Worm (Caenorhabditis elegans) whole organism, L2 larva: ENCODE measurements around the gene F59A6.3.

ENCODE experiments used
- C34F6.9 ChIP-seq: fragments of 150-350 bp; optimal IDR thresholded peaks from 2 replicates; lab custom pipeline; 2014; ENCODE audit warnings: missing biosample characterization, missing genetic modification characterization
- F13H6.1 ChIP-seq: sonication (generic microtip); optimal IDR thresholded peaks from 2 replicates; lab custom pipeline; 2016; ENCODE audit warnings: missing genetic modification characterization, missing compliant biosample characterization
- ZK546.5 ChIP-seq: sonication (generic microtip); optimal IDR thresholded peaks from 2 replicates; lab custom pipeline; 2017; ENCODE audit warnings: missing biosample characterization, missing genetic modification characterization
- alr-1 ChIP-seq: fragments of 150-350 bp; optimal IDR thresholded peaks from 2 replicates; lab custom pipeline; 2014; ENCODE audit warnings: missing biosample characterization, missing genetic modification characterization
- blmp-1 ChIP-seq: sonication (generic microtip); optimal IDR thresholded peaks from 2 replicates; lab custom pipeline; 2017; ENCODE audit warnings: missing genetic modification characterization, mild to moderate bottlenecking, missing compliant biosample characterization, antibody characterized with exemption, moderate library complexity; ENCODE audit not compliant: insufficient read depth
- ceh-82 ChIP-seq: fragments of 150-350 bp; optimal IDR thresholded peaks from 2 replicates; lab custom pipeline; 2014; ENCODE audit warnings: missing biosample characterization, missing genetic modification characterization
- crh-2 ChIP-seq: sonication (generic microtip); optimal IDR thresholded peaks from 2 replicates; lab custom pipeline; 2017; ENCODE audit warnings: missing biosample characterization, missing genetic modification characterization
- fos-1 ChIP-seq: fragments of 150-350 bp; optimal IDR thresholded peaks from 2 replicates; lab custom pipeline; 2014; ENCODE audit warnings: missing biosample characterization, missing genetic modification characterization
- gmeb-1 ChIP-seq: fragments of 150-350 bp; optimal IDR thresholded peaks from 2 replicates; lab custom pipeline; 2014; ENCODE audit warnings: missing biosample characterization, missing genetic modification characterization
- lin-39 ChIP-seq: fragments of 150-350 bp; optimal IDR thresholded peaks from 2 replicates; lab custom pipeline; 2014; ENCODE audit warnings: missing biosample characterization, missing genetic modification reagents, missing genetic modification characterization
- lsy-2 ChIP-seq, 2 experiments: fragments of 150-350 bp in 1 of 2; sonication (generic microtip) in 1 of 2; optimal IDR thresholded peaks; 2 replicates each; lab custom pipeline; 2014 to 2017; ENCODE audit warnings: missing biosample characterization in 2 of 2, missing genetic modification characterization in 2 of 2
- mab-5 ChIP-seq: fragments of 150-350 bp; optimal IDR thresholded peaks from 2 replicates; lab custom pipeline; 2014; ENCODE audit warnings: missing biosample characterization, missing genetic modification characterization
- nhr-10 ChIP-seq: sonication (generic microtip); optimal IDR thresholded peaks from 2 replicates; lab custom pipeline; 2017; ENCODE audit warnings: missing biosample characterization, missing genetic modification characterization
- nhr-12 ChIP-seq: fragments of 150-350 bp; optimal IDR thresholded peaks from 2 replicates; lab custom pipeline; 2014; ENCODE audit warnings: missing biosample characterization, missing genetic modification characterization
- nhr-129 ChIP-seq: fragments of 150-350 bp; optimal IDR thresholded peaks from 2 replicates; lab custom pipeline; 2014; ENCODE audit warnings: missing biosample characterization, missing genetic modification characterization
- nhr-21 ChIP-seq: fragments of 150-350 bp; optimal IDR thresholded peaks from 2 replicates; lab custom pipeline; 2014; ENCODE audit warnings: missing biosample characterization, missing genetic modification characterization
- nhr-237 ChIP-seq: fragments of 150-350 bp; optimal IDR thresholded peaks from 2 replicates; lab custom pipeline; 2014; ENCODE audit warnings: missing biosample characterization, missing genetic modification characterization
- nhr-25 ChIP-seq: fragments of 150-350 bp; sonication (generic microtip); optimal IDR thresholded peaks from 3 replicates; lab custom pipeline; 2014; ENCODE audit warnings: missing biosample characterization, missing genetic modification characterization
- nhr-6 ChIP-seq: fragments of 150-350 bp; optimal IDR thresholded peaks from 2 replicates; lab custom pipeline; 2014; ENCODE audit warnings: missing biosample characterization, missing genetic modification characterization
- sem-4 ChIP-seq: fragments of 150-350 bp; optimal IDR thresholded peaks from 2 replicates; lab custom pipeline; 2014; ENCODE audit warnings: missing biosample characterization, missing genetic modification reagents, missing genetic modification characterization
- skn-1 ChIP-seq: sonication (generic microtip); optimal IDR thresholded peaks from 2 replicates; lab custom pipeline; 2017; ENCODE audit warnings: missing biosample characterization, missing genetic modification characterization
- sma-3 ChIP-seq: sonication (generic microtip); optimal IDR thresholded peaks from 2 replicates; lab custom pipeline; 2016; ENCODE audit warnings: missing genetic modification reagents, missing genetic modification characterization, missing compliant biosample characterization
- sma-9 ChIP-seq, 2 experiments: fragments of 150-350 bp in 1 of 2; sonication (generic microtip) in 1 of 2; optimal IDR thresholded peaks; 2 replicates each; lab custom pipeline; 2014 to 2016; ENCODE audit warnings: missing genetic modification characterization in 2 of 2, mild to moderate bottlenecking in 1 of 2, missing biosample characterization in 1 of 2, missing compliant biosample characterization in 1 of 2, missing genetic modification reagents in 1 of 2, moderate library complexity in 1 of 2
- unc-39 ChIP-seq: fragments of 150-350 bp; optimal IDR thresholded peaks from 2 replicates; lab custom pipeline; 2014; ENCODE audit warnings: missing biosample characterization, missing genetic modification characterization
- unc-55 ChIP-seq: fragments of 150-350 bp; sonication (generic microtip); optimal IDR thresholded peaks from 3 replicates; lab custom pipeline; 2014; ENCODE audit warnings: missing biosample characterization, missing genetic modification reagents, missing genetic modification characterization
- unc-62 ChIP-seq: fragments of 150-350 bp; optimal IDR thresholded peaks from 2 replicates; lab custom pipeline; 2014; ENCODE audit warnings: missing biosample characterization, missing genetic modification reagents, missing genetic modification characterization
- zag-1 ChIP-seq: fragments of 150-350 bp; optimal IDR thresholded peaks from 2 replicates; lab custom pipeline; 2014; ENCODE audit warnings: missing biosample characterization, missing genetic modification characterization
- ztf-1 ChIP-seq: fragments of 200-800 bp; sonication (Bioruptor generic); conservative IDR thresholded peaks from 2 replicates; pipeline ENCODE4 v1.3.6; 2022; ENCODE audit warnings: missing genetic modification characterization, missing compliant biosample characterization
- ztf-11 ChIP-seq: sonication (generic microtip); optimal IDR thresholded peaks from 2 replicates; lab custom pipeline; 2017; ENCODE audit warnings: missing biosample characterization, missing genetic modification characterization
- ztf-4 ChIP-seq: fragments of 150-350 bp; optimal IDR thresholded peaks from 2 replicates; lab custom pipeline; 2014; ENCODE audit warnings: missing biosample characterization, missing genetic modification characterization

F59A6.3 gene

DNA sequence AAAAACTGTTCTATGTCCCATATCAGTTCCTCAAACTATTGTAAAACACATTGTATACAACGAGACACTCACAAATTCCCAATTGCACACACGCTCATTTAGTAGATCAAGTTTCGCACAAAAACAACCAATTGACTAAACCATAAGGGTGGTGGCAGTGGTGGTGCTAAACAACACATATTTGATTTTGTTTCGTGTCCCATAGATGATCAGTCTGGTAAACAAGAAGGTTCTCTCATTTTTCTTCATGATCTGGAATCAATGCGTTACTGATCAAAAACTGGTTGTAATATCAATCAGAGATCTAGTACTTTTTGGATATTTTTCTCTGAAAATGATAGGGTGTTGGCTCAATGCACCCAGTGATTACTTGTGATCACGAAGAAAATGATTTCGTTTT lies 10.4 kb downstream of the F59A6.3 start:
- no peak for TF ChIP-seq nhr-10 (tag; lab: Kevin White, UChicago)
- TF ChIP-seq F13H6.1 (tag; lab: Kevin White, UChicago) = no peak
- TF ChIP-seq C34F6.9 (tag; lab: Kevin White, UChicago) = no peak
- TF ChIP-seq lsy-2 (tag; optimal IDR thresholded peaks at IDR 0.05; lab: Kevin White, UChicago) = no peak
- TF ChIP-seq nhr-6 (tag; lab: Kevin White, UChicago) = no peak
- no peak for TF ChIP-seq ztf-1 (GFP tag; lab: Robert Waterston, UW)
- TF ChIP-seq crh-2 = no peak

ce11 chrII:5019389-5020108 lies 11.4 kb downstream of the F59A6.3 start:
- TF ChIP-seq sma-9 (GFP tag; optimal IDR thresholded peaks at IDR 0.05; lab: Kevin White, UChicago) = peak; percentile 62
- no peak for TF ChIP-seq sma-9 (tag; optimal IDR thresholded peaks at IDR 0.05; lab: Kevin White, UChicago)
- peak; percentile 67 for TF ChIP-seq nhr-25
- peak; percentile 9 for TF ChIP-seq gmeb-1 (tag; lab: Kevin White, UChicago)
- peak; percentile 68 for TF ChIP-seq crh-2
- no peak for TF ChIP-seq unc-39
- TF ChIP-seq sma-3 (GFP tag; lab: Kevin White, UChicago) = peak; percentile 34
- TF ChIP-seq lin-39 = no peak
- TF ChIP-seq fos-1 = peak; percentile 79
- TF ChIP-seq nhr-129 (tag; lab: Kevin White, UChicago) = peak; percentile 34
- peak; percentile 53 for TF ChIP-seq blmp-1 (tag; lab: Kevin White, UChicago)
- TF ChIP-seq sem-4 (tag; lab: Kevin White, UChicago) = peak; percentile 14
- TF ChIP-seq nhr-21 (tag; lab: Kevin White, UChicago) = peak; percentile 54
- TF ChIP-seq nhr-237 = no peak
- TF ChIP-seq lsy-2 (tag; optimal IDR thresholded peaks at IDR 0.05; lab: Kevin White, UChicago) = peak in 1 of 2 experiments; percentile 43

ce11 chrII:5020513-5021081 lies 12.5 kb downstream of the F59A6.3 start:
- TF ChIP-seq sma-9 (GFP tag; optimal IDR thresholded peaks at IDR 0.05; lab: Kevin White, UChicago) (no peak), sma-9 (tag; optimal IDR thresholded peaks at IDR 0.05; lab: Kevin White, UChicago) (no peak), C34F6.9 (tag; lab: Kevin White, UChicago) (peak; percentile 33), nhr-129 (tag; lab: Kevin White, UChicago) (peak; percentile 65), fos-1 (peak; percentile 47)

DNA sequence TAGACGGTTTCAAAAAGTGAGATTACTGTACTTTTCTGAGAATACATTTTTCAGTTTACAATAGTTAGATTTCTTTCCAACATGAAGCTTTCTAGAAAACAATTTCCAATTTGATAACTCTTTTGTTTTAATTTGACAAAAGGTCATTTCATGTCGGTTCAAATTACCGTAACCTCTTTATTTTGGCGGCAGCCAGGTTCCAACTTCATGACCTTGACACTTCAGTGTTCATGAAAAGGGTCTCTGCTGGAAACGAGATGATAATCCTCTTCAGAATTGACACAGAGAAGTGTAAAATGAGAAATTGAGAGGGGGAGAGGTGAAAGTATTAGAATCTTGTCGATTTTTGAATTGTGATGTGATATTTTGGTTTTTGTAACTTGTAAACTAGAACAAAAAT lies 13.4 kb downstream of the F59A6.3 start:
- TF ChIP-seq unc-62 (GFP tag; lab: Kevin White, UChicago) = no peak
- peak; percentile 39 for TF ChIP-seq blmp-1 (tag; lab: Kevin White, UChicago)
- TF ChIP-seq nhr-25 = peak; percentile 60

ce11 chrII:5022381-5022855 lies 14.3 kb downstream of the F59A6.3 start, which contains the start of the genes nsy-1 and F59A6.13:
TSS of gene nsy-1 (plus strand) at chrII:5022757.
TSS of gene F59A6.13 (plus strand) at chrII:5022805.
- no peak for TF ChIP-seq ceh-82 (tag; lab: Kevin White, UChicago)
- TF ChIP-seq nhr-237 = no peak
- TF ChIP-seq ztf-4 = no peak
- TF ChIP-seq sem-4 (tag; lab: Kevin White, UChicago) = no peak
- TF ChIP-seq sma-9 (GFP tag; optimal IDR thresholded peaks at IDR 0.05; lab: Kevin White, UChicago) = peak; percentile 35
- TF ChIP-seq sma-9 (tag; optimal IDR thresholded peaks at IDR 0.05; lab: Kevin White, UChicago) = no peak
- TF ChIP-seq unc-55 (GFP tag; lab: Kevin White, UChicago) = no peak
- peak; percentile 61 for TF ChIP-seq fos-1
- TF ChIP-seq nhr-12 (tag; lab: Kevin White, UChicago) = no peak

DNA sequence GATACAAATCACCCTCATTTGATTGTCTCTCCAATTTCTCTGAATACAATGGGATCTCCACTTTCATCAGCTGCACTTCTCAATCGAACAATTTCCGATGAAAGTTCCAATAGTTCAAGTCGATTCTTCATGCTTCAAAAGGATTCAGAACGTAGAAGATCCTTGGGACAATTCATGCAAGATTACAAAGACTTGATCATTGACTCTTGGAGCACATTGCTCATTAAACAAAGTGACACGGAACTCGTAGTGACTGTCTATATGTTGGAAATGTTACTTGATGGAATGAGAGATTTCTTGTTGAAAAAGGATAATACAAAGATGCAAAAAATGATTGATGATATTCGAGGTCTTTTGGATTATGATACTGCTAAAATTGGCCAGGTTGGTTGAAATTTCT lies 19.8 kb downstream of the F59A6.3 start:
- TF ChIP-seq alr-1 (tag; lab: Kevin White, UChicago) (no peak), nhr-21 (tag; lab: Kevin White, UChicago) (no peak), ZK546.5 (tag; lab: Kevin White, UChicago) (no peak), zag-1 (tag; lab: Kevin White, UChicago) (no peak), nhr-237 (no peak), ztf-11 (no peak), ztf-4 (no peak), unc-55 (GFP tag; lab: Kevin White, UChicago) (no peak), mab-5 (tag; lab: Kevin White, UChicago) (no peak), nhr-10 (tag; lab: Kevin White, UChicago) (no peak), lin-39 (no peak), skn-1 (no peak), sma-9 (GFP tag; optimal IDR thresholded peaks at IDR 0.05; lab: Kevin White, UChicago) (no peak), sma-9 (tag; optimal IDR thresholded peaks at IDR 0.05; lab: Kevin White, UChicago) (no peak), F13H6.1 (tag; lab: Kevin White, UChicago) (no peak)
- TF ChIP-seq, all 48 proteins: peak for 0
